Worm (Caenorhabditis elegans): ENCODE measurements around the gene F38B7.11.

- TF ChIP-seq chd-7 (tag; optimal IDR thresholded peaks at IDR 0.05) = no peak
- no peak for TF ChIP-seq B0035.1 (tag; optimal IDR thresholded peaks at IDR 0.05)
- TF ChIP-seq attf-6 (GFP tag; IDR thresholded peaks at IDR 0.05) = no peak
These were observed at the start of gene F38B7.11 for ce11 chrV:11546795-11547194.

Measured in whole organism, young adult.